Worm (Caenorhabditis elegans): ENCODE measurements around the gene oac-8.

- TF ChIP-seq nhr-11 (tag; optimal IDR thresholded peaks at IDR 0.05): no peak
- no peak for TF ChIP-seq ahr-1 (tag; optimal IDR thresholded peaks at IDR 0.05)
- TF ChIP-seq unc-55 (GFP tag; optimal IDR thresholded peaks at IDR 0.05): no peak
- no peak for TF ChIP-seq ceh-2 (tag; optimal IDR thresholded peaks at IDR 0.05)
- no peak for TF ChIP-seq nhr-232 (tag; optimal IDR thresholded peaks at IDR 0.05)
- no peak for TF ChIP-seq elt-2 (tag; optimal IDR thresholded peaks at IDR 0.05)
Measured at ce11 chrIV:10554947-10555346, 29.4 kb upstream of the oac-8 start, which contains the start of gene zim-2.

Measured in whole organism, late embryonic.